Fruit fly (Drosophila melanogaster) whole organism, prepupa: ENCODE data around the gene CG32719.
A peak's percentile ranks its signal among the peaks of the same experiment; 100 is the strongest.

ENCODE experiments used
- Blimp-1 ChIP-seq: fragments of 200-800 bp; sonication (Bioruptor generic); optimal IDR thresholded peaks from 3 replicates; lab custom pipeline; 2017; ENCODE audit warnings: missing biosample characterization, missing genetic modification characterization, mild to moderate bottlenecking, moderate library complexity, missing genetic modification reagents
- CG10631 ChIP-seq: fragments of 200-800 bp; sonication (Bioruptor generic); optimal IDR thresholded peaks from 2 replicates; lab custom pipeline; 2016; ENCODE audit warnings: missing biosample characterization, missing genetic modification characterization
- CG10669 ChIP-seq: fragments of 200-800 bp; sonication (Bioruptor generic); optimal IDR thresholded peaks from 3 replicates; lab custom pipeline; 2018; ENCODE audit warnings: missing biosample characterization, mild to moderate bottlenecking, missing genetic modification characterization, moderate library complexity
- CG11294 ChIP-seq: fragments of 200-800 bp; sonication (Bioruptor generic); IDR thresholded peaks from 2 replicates; pipeline ENCODE4 v1.3.6; 2022; ENCODE audit warnings: missing biosample characterization, missing genetic modification characterization
- CG11762 ChIP-seq: fragments of 200-800 bp; sonication (Bioruptor generic); optimal IDR thresholded peaks from 3 replicates; lab custom pipeline; 2016; ENCODE audit warnings: missing biosample characterization, missing genetic modification characterization; ENCODE audit not compliant: insufficient read depth
- CG11902 ChIP-seq: fragments of 200-800 bp; sonication (Bioruptor generic); optimal IDR thresholded peaks from 3 replicates; lab custom pipeline; 2016; ENCODE audit warnings: missing biosample characterization, missing genetic modification characterization
- CG15336 ChIP-seq: fragments of 200-800 bp; sonication (Bioruptor generic); IDR thresholded peaks from 2 replicates; pipeline ENCODE4 v1.3.6; 2022; ENCODE audit warnings: missing biosample characterization, missing genetic modification characterization
- CG1621 ChIP-seq: fragments of 200-800 bp; sonication (Bioruptor generic); optimal IDR thresholded peaks from 3 replicates; lab custom pipeline; 2018; ENCODE audit warnings: missing biosample characterization, mild to moderate bottlenecking, missing genetic modification characterization
- CG16779 ChIP-seq: fragments of 200-800 bp; sonication (Bioruptor generic); optimal IDR thresholded peaks from 3 replicates; lab custom pipeline; 2017; ENCODE audit warnings: missing biosample characterization, mild to moderate bottlenecking, missing genetic modification characterization
- CG3032 ChIP-seq: fragments of 200-800 bp; optimal IDR thresholded peaks from 2 replicates; lab custom pipeline; 2019; ENCODE audit warnings: missing biosample characterization, mild to moderate bottlenecking, missing genetic modification characterization, moderate library complexity
- CG34406 ChIP-seq: fragments of 200-800 bp; sonication (Bioruptor generic); optimal IDR thresholded peaks from 3 replicates; lab custom pipeline; 2016; ENCODE audit warnings: missing biosample characterization, missing genetic modification characterization
- CG3919 ChIP-seq: fragments of 200-800 bp; sonication (Bioruptor generic); optimal IDR thresholded peaks from 3 replicates; lab custom pipeline; 2016; ENCODE audit warnings: missing biosample characterization, missing genetic modification characterization
- CG4318 ChIP-seq: fragments of 200-800 bp; sonication (Bioruptor generic); optimal IDR thresholded peaks from 3 replicates; lab custom pipeline; 2017; ENCODE audit warnings: missing biosample characterization, mild to moderate bottlenecking, missing genetic modification characterization
- CG6163 ChIP-seq: fragments of 200-800 bp; sonication (Bioruptor generic); IDR thresholded peaks from 3 replicates; pipeline ENCODE4 v1.3.6; 2022; ENCODE audit warnings: missing biosample characterization, missing genetic modification characterization
- CG6276 ChIP-seq: fragments of 200-800 bp; sonication (Bioruptor generic); optimal IDR thresholded peaks from 2 replicates; lab custom pipeline; 2017; ENCODE audit warnings: missing biosample characterization, mild to moderate bottlenecking, missing genetic modification characterization
- CG6792 ChIP-seq: fragments of 200-800 bp; sonication (Bioruptor generic); optimal IDR thresholded peaks from 3 replicates; lab custom pipeline; 2016; ENCODE audit warnings: missing biosample characterization, missing genetic modification characterization
- CG6808 ChIP-seq: fragments of 200-800 bp; sonication (Bioruptor generic); optimal IDR thresholded peaks from 3 replicates; lab custom pipeline; 2017; ENCODE audit warnings: missing biosample characterization, missing genetic modification characterization, mild to moderate bottlenecking, moderate library complexity, missing genetic modification reagents
- CG6854 ChIP-seq: fragments of 200-800 bp; sonication (Bioruptor generic); optimal IDR thresholded peaks from 2 replicates; lab custom pipeline; 2017; ENCODE audit warnings: missing biosample characterization, mild to moderate bottlenecking, missing genetic modification characterization
- CG7368 ChIP-seq: fragments of 200-800 bp; sonication (Bioruptor generic); optimal IDR thresholded peaks from 3 replicates; lab custom pipeline; 2016; ENCODE audit warnings: missing biosample characterization, missing genetic modification characterization
- CG8319 ChIP-seq: fragments of 200-800 bp; sonication (Bioruptor generic); optimal IDR thresholded peaks from 3 replicates; lab custom pipeline; 2016; ENCODE audit warnings: missing biosample characterization, missing genetic modification characterization
- CG8632 ChIP-seq: fragments of 200-800 bp; sonication (Bioruptor generic); optimal IDR thresholded peaks from 3 replicates; lab custom pipeline; 2016; ENCODE audit warnings: missing biosample characterization, missing genetic modification characterization
- CG9139 ChIP-seq: fragments of 200-800 bp; sonication (Bioruptor generic); optimal IDR thresholded peaks from 3 replicates; lab custom pipeline; 2017; ENCODE audit warnings: missing biosample characterization, mild to moderate bottlenecking, missing genetic modification characterization
- Eip78C ChIP-seq: fragments of 200-800 bp; sonication (Bioruptor generic); peaks from one replicate; lab custom pipeline; 2016; ENCODE audit warnings: missing biosample characterization, missing genetic modification characterization
- Eip93F ChIP-seq: fragments of 200-800 bp; sonication (Bioruptor generic); optimal IDR thresholded peaks from 2 replicates; lab custom pipeline; 2016; ENCODE audit warnings: missing biosample characterization, mild to moderate bottlenecking, missing genetic modification characterization
- Ets21C ChIP-seq: fragments of 200-800 bp; sonication (Bioruptor generic); optimal IDR thresholded peaks from 3 replicates; lab custom pipeline; 2016; ENCODE audit warnings: missing biosample characterization, missing genetic modification characterization
- Ets96B ChIP-seq: fragments of 200-800 bp; optimal IDR thresholded peaks from 2 replicates; lab custom pipeline; 2019; ENCODE audit warnings: missing biosample characterization, mild to moderate bottlenecking, missing genetic modification characterization, moderate library complexity
- Gug ChIP-seq: fragments of 200-800 bp; sonication (Bioruptor generic); IDR thresholded peaks from 2 replicates; pipeline ENCODE4 v1.3.6; 2022; ENCODE audit warnings: missing biosample characterization, missing genetic modification characterization
- Hr39 ChIP-seq: fragments of 200-800 bp; sonication (Bioruptor generic); optimal IDR thresholded peaks from 2 replicates; lab custom pipeline; 2016; ENCODE audit warnings: missing biosample characterization, missing genetic modification characterization
- Hr4 ChIP-seq: fragments of 200-800 bp; sonication (Bioruptor generic); optimal IDR thresholded peaks from 3 replicates; lab custom pipeline; 2016; ENCODE audit warnings: missing biosample characterization, missing genetic modification characterization
- Met ChIP-seq: fragments of 200-800 bp; sonication (Bioruptor generic); optimal IDR thresholded peaks from 3 replicates; lab custom pipeline; 2016; ENCODE audit warnings: missing biosample characterization, missing genetic modification characterization
- OdsH ChIP-seq: fragments of 200-800 bp; sonication (Bioruptor generic); optimal IDR thresholded peaks from 3 replicates; lab custom pipeline; 2016; ENCODE audit warnings: missing biosample characterization, missing genetic modification characterization
- Smox ChIP-seq: fragments of 200-800 bp; sonication (Bioruptor generic); optimal IDR thresholded peaks from 3 replicates; lab custom pipeline; 2016; ENCODE audit warnings: missing biosample characterization, missing genetic modification characterization
- Sox102F ChIP-seq: fragments of 200-800 bp; sonication (Bioruptor generic); optimal IDR thresholded peaks from 2 replicates; lab custom pipeline; 2016; ENCODE audit warnings: missing biosample characterization, mild to moderate bottlenecking, missing genetic modification characterization
- Sox14 ChIP-seq: fragments of 200-800 bp; sonication (Bioruptor generic); optimal IDR thresholded peaks from 3 replicates; lab custom pipeline; 2016; ENCODE audit warnings: missing biosample characterization, missing genetic modification characterization
- achi ChIP-seq: fragments of 200-800 bp; sonication (Bioruptor generic); optimal IDR thresholded peaks from 3 replicates; lab custom pipeline; 2016; ENCODE audit warnings: missing biosample characterization, missing genetic modification characterization
- acj6 ChIP-seq: fragments of 200-800 bp; sonication (Bioruptor generic); optimal IDR thresholded peaks from 3 replicates; lab custom pipeline; 2016; ENCODE audit warnings: missing biosample characterization, missing genetic modification characterization
- cyc ChIP-seq: fragments of 200-800 bp; sonication (Bioruptor generic); optimal IDR thresholded peaks from 3 replicates; lab custom pipeline; 2016; ENCODE audit warnings: missing biosample characterization, missing genetic modification characterization
- dac ChIP-seq: fragments of 200-800 bp; sonication (Bioruptor generic); optimal IDR thresholded peaks from 2 replicates; lab custom pipeline; 2017; ENCODE audit warnings: missing biosample characterization, mild to moderate bottlenecking, missing genetic modification characterization
- dsx ChIP-seq: fragments of 200-800 bp; optimal IDR thresholded peaks from 3 replicates; lab custom pipeline; 2019; ENCODE audit warnings: missing biosample characterization, mild to moderate bottlenecking, missing genetic modification characterization, moderate library complexity; ENCODE audit not compliant: poor library complexity, severe bottlenecking
- eg ChIP-seq: fragments of 200-800 bp; sonication (Bioruptor generic); IDR thresholded peaks from 3 replicates; pipeline ENCODE4 v1.3.6; 2022; ENCODE audit warnings: missing biosample characterization, missing genetic modification characterization
- esn ChIP-seq: fragments of 200-800 bp; sonication (Bioruptor generic); optimal IDR thresholded peaks from 2 replicates; lab custom pipeline; 2016; ENCODE audit warnings: missing biosample characterization, mild to moderate bottlenecking, missing genetic modification characterization, moderate library complexity
- fd59A ChIP-seq: fragments of 200-800 bp; sonication (Bioruptor generic); optimal IDR thresholded peaks from 2 replicates; lab custom pipeline; 2017; ENCODE audit warnings: missing biosample characterization, mild to moderate bottlenecking, missing genetic modification characterization, missing genetic modification reagents
- fkh ChIP-seq: fragments of 200-800 bp; sonication (Bioruptor generic); optimal IDR thresholded peaks from 3 replicates; lab custom pipeline; 2017; ENCODE audit warnings: missing biosample characterization, mild to moderate bottlenecking, missing genetic modification characterization, moderate library complexity
- lz ChIP-seq: fragments of 200-800 bp; sonication (Bioruptor generic); optimal IDR thresholded peaks from 3 replicates; lab custom pipeline; 2016; ENCODE audit warnings: missing biosample characterization, missing genetic modification characterization
- net ChIP-seq: fragments of 200-800 bp; sonication (Bioruptor generic); optimal IDR thresholded peaks from 3 replicates; lab custom pipeline; 2016; ENCODE audit warnings: missing biosample characterization, missing genetic modification characterization
- pdm3 ChIP-seq: fragments of 200-800 bp; sonication (Bioruptor generic); optimal IDR thresholded peaks from 3 replicates; lab custom pipeline; 2016; ENCODE audit warnings: missing biosample characterization, missing genetic modification characterization
- salr ChIP-seq, 2 experiments: fragments of 200-800 bp; sonication (Bioruptor generic); optimal IDR thresholded peaks; 3 replicates each; lab custom pipeline; 2016 to 2018; ENCODE audit warnings: missing biosample characterization in 2 of 2, missing genetic modification characterization in 2 of 2, mild to moderate bottlenecking in 1 of 2
- spab ChIP-seq: fragments of 200-800 bp; sonication (Bioruptor generic); optimal IDR thresholded peaks from 2 replicates; lab custom pipeline; 2017; ENCODE audit warnings: missing biosample characterization, mild to moderate bottlenecking, missing genetic modification characterization, missing genetic modification reagents
- ss ChIP-seq, 2 experiments: fragments of 200-800 bp; sonication (Bioruptor generic); optimal IDR thresholded peaks; 2 replicates in 1 of 2; 3 replicates in 1 of 2; lab custom pipeline; 2017 to 2018; ENCODE audit warnings: mild to moderate bottlenecking in 2 of 2, missing biosample characterization in 2 of 2, missing genetic modification characterization in 2 of 2, moderate library complexity in 1 of 2
- svp ChIP-seq: fragments of 200-800 bp; sonication (Bioruptor generic); peaks from one replicate; lab custom pipeline; 2016; ENCODE audit warnings: missing biosample characterization, missing genetic modification characterization
- topi ChIP-seq: fragments of 200-800 bp; sonication (Bioruptor generic); optimal IDR thresholded peaks from 3 replicates; lab custom pipeline; 2016; ENCODE audit warnings: missing biosample characterization, missing genetic modification characterization
- vri ChIP-seq: fragments of 200-800 bp; sonication (Bioruptor generic); optimal IDR thresholded peaks from 3 replicates; lab custom pipeline; 2016; ENCODE audit warnings: missing biosample characterization, mild to moderate bottlenecking, missing genetic modification characterization

The CG32719 gene

DNA sequence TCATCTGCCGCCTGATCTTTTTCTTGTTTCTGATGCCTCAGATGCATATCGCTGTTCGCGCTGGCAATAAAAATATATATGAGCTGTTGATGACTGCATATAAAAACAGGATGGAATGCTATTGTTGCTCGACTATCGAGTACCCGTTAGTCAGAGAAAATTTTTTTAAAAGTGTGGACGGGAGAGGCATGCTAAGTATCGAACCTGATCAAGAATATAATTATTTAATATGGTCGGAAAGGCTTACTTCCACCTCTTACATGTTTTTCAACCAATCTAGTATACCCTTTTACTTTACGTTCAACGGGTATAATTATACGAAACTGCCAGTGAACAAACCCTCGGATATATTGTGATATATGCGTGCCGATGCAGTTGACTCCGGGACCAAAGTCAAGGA is 10.0 kb downstream of the CG32719 start:
- peak; percentile 25 for TF ChIP-seq net (GFP tag; lab: Kevin White, UChicago)
- TF ChIP-seq CG3032 (tag; lab: Kevin White, UChicago), result peak; percentile 58
- TF ChIP-seq CG10631 (GFP tag; lab: Kevin White, UChicago), result peak; percentile 27
- TF ChIP-seq cyc (GFP tag; lab: Kevin White, UChicago), result peak; percentile 53
- no peak for TF ChIP-seq Gug
- peak; percentile 88 for TF ChIP-seq Eip78C (GFP tag; lab: Kevin White, UChicago)
- peak in 1 of 2 experiments; percentile 8 for TF ChIP-seq salr (GFP tag; optimal IDR thresholded peaks at IDR 0.05; lab: Kevin White, UChicago)
- peak; percentile 45 for TF ChIP-seq esn (GFP tag; lab: Kevin White, UChicago)
- TF ChIP-seq CG11294 (GFP tag; lab: Robert Waterston, UW), result no peak
- TF ChIP-seq CG34406 (GFP tag; lab: Kevin White, UChicago), result peak; percentile 58
- no peak for TF ChIP-seq Ets21C
- no peak for TF ChIP-seq dac (GFP tag; lab: Kevin White, UChicago)
- TF ChIP-seq fkh (GFP tag; lab: Kevin White, UChicago), result no peak
- TF ChIP-seq Sox102F (GFP tag; lab: Kevin White, UChicago), result peak; percentile 24
- TF ChIP-seq CG16779 (tag; lab: Kevin White, UChicago), result no peak
- peak; percentile 26 for TF ChIP-seq achi
- TF ChIP-seq OdsH (GFP tag; lab: Kevin White, UChicago), result peak; percentile 25
- peak; percentile 70 for TF ChIP-seq CG10669 (GFP tag; lab: Kevin White, UChicago)
- no peak for TF ChIP-seq Eip93F (GFP tag; lab: Kevin White, UChicago)
- peak; percentile 73 for TF ChIP-seq topi
- TF ChIP-seq pdm3, result peak; percentile 45
- TF ChIP-seq CG4318 (GFP tag; lab: Kevin White, UChicago), result no peak
- peak; percentile 42 for TF ChIP-seq CG8632
- peak; percentile 66 for TF ChIP-seq CG3919 (GFP tag; lab: Kevin White, UChicago)
- peak; percentile 19 for TF ChIP-seq CG11762 (GFP tag; lab: Kevin White, UChicago)
- peak; percentile 44 for TF ChIP-seq Sox14 (GFP tag; lab: Kevin White, UChicago)
- no peak for TF ChIP-seq vri (GFP tag; lab: Kevin White, UChicago)
- TF ChIP-seq Smox, result peak; percentile 25
- TF ChIP-seq eg (GFP tag; lab: Robert Waterston, UW), result no peak
- TF ChIP-seq CG8319 (GFP tag; lab: Kevin White, UChicago), result peak; percentile 41
- TF ChIP-seq spab (GFP tag; lab: Kevin White, UChicago), result peak; percentile 51
- peak; percentile 22 for TF ChIP-seq CG9139
- TF ChIP-seq CG6163 (GFP tag; lab: Robert Waterston, UW), result peak; percentile 57; the same call in 2 of the 3 replicates
- peak; percentile 54 for TF ChIP-seq Met
- TF ChIP-seq CG7368, result peak; percentile 35
- peak; percentile 64 for TF ChIP-seq Ets96B (tag; lab: Kevin White, UChicago)
- no peak for TF ChIP-seq CG6854 (GFP tag; lab: Kevin White, UChicago)
- TF ChIP-seq Hr39, result peak; percentile 28
- peak; percentile 67 for TF ChIP-seq CG11902
- peak; percentile 32 to 64 for TF ChIP-seq ss (GFP tag; optimal IDR thresholded peaks at IDR 0.05; lab: Kevin White, UChicago)
- peak; percentile 42 for TF ChIP-seq CG6792
- TF ChIP-seq Blimp-1 (GFP tag; lab: Kevin White, UChicago), result no peak
- peak; percentile 79 for TF ChIP-seq svp
- TF ChIP-seq acj6, result peak; percentile 47
- TF ChIP-seq Hr4 (GFP tag; lab: Kevin White, UChicago), result no peak
- peak; percentile 24 for TF ChIP-seq fd59A (GFP tag; lab: Kevin White, UChicago)
- TF ChIP-seq lz, result peak; percentile 35
- peak; percentile 38 for TF ChIP-seq CG6808
- TF ChIP-seq CG15336 (GFP tag; lab: Robert Waterston, UW), result no peak
- TF ChIP-seq dsx, result peak; percentile 52
- peak; percentile 23 for TF ChIP-seq CG1621 (tag; lab: Kevin White, UChicago)
- no peak for TF ChIP-seq CG6276
